Fruit fly (Drosophila melanogaster): Measurements from ENCODE around the gene CG44325.

CG44325 gene

DNA sequence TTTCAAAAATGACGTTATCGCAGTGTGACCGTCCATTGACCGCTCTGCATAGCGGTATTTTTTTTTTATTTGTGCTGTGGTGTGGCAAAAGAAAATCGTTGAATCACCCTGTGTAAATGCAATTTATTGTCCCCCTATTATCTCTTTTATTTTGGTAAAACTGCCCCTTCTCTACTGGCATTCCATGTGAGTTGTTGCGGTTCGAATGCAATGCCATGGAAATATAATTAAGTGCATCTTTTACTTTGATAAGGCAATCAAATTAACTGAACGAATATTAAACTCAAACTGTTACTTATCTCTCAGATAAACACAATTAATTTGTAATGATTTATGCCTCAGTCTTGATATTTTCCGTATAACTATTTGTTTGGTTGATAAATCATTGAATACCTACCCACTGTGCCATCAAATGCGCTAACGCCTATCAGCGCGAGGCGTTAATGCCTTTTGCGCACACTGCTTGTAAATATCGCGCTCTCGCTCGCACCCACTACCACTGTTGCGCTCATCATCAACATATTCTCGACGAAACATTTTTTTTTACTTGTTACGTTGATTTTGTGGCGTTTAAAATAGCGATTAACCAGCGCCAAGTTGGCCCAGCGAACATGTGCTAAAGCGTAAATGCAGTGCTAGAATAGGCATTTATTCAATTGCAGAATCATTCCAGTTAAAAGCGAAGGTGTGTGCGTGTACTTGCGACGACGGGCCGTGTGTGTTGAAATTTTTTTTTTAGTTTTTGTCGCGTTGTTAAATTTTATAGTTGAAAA, 31.0 kb upstream of the CG44325 start (continued):
- TF ChIP-seq phol (tag; optimal IDR thresholded peaks at IDR 0.05) (peak; percentile 72), az2 (GFP tag; optimal IDR thresholded peaks at IDR 0.05) (peak; percentile 49), nerfin-1 (tag; optimal IDR thresholded peaks at IDR 0.05) (peak; percentile 30), CG3726 (GFP tag; IDR thresholded peaks at IDR 0.05) (no peak), vvl (GFP tag; IDR thresholded peaks at IDR 0.05) (peak; percentile 57), cato (GFP tag; optimal IDR thresholded peaks at IDR 0.05; ENCODE audit: borderline replicate concordance) (peak; percentile 45), bcd (GFP tag; optimal IDR thresholded peaks at IDR 0.05) (peak; percentile 55), CG14441 (GFP tag; IDR thresholded peaks at IDR 0.05) (peak; percentile 52; the same call in 1 of the 2 replicates), Lim3 (GFP tag; IDR thresholded peaks at IDR 0.05) (no peak), CG13775 (GFP tag; optimal IDR thresholded peaks at IDR 0.05) (peak; percentile 67), CG15011 (GFP tag; optimal IDR thresholded peaks at IDR 0.05) (no peak), ap (GFP tag; IDR thresholded peaks at IDR 0.05) (no peak), CG18619 (GFP tag; optimal IDR thresholded peaks at IDR 0.05) (peak; percentile 48), fd102C (GFP tag; optimal IDR thresholded peaks at IDR 0.05) (no peak), CG32772 (GFP tag; IDR thresholded peaks at IDR 0.05) (no peak), PHDP (tag; optimal IDR thresholded peaks at IDR 0.05) (peak; percentile 32), CG17568 (GFP tag; optimal IDR thresholded peaks at IDR 0.05) (peak; percentile 21), hbn (GFP tag; IDR thresholded peaks at IDR 0.05; ENCODE audit: partially characterized antibody) (no peak), tx (GFP tag; optimal IDR thresholded peaks at IDR 0.05) (peak; percentile 53), CG8359 (GFP tag; optimal IDR thresholded peaks at IDR 0.05; ENCODE audit: borderline replicate concordance) (no peak), danr (GFP tag; IDR thresholded peaks at IDR 0.05) (peak; percentile 43; the same call in 1 of the 2 replicates), Jarid2 (GFP tag; optimal IDR thresholded peaks at IDR 0.05) (no peak), Hr78 (GFP tag; optimal IDR thresholded peaks at IDR 0.05) (no peak), CG4424 (GFP tag; optimal IDR thresholded peaks at IDR 0.05) (peak; percentile 66), CG32767 (GFP tag; IDR thresholded peaks at IDR 0.05) (no peak), D19B (GFP tag; optimal IDR thresholded peaks at IDR 0.05) (peak; percentile 28), CG13287 (GFP tag; IDR thresholded peaks at IDR 0.05; ENCODE audit: partially characterized antibody) (no peak), Sox100B (GFP tag; optimal IDR thresholded peaks at IDR 0.05) (peak; percentile 38), pum (GFP tag; optimal IDR thresholded peaks at IDR 0.05) (no peak), Fer3 (tag; optimal IDR thresholded peaks at IDR 0.05) (peak; percentile 18), chinmo (GFP tag; IDR thresholded peaks at IDR 0.05; ENCODE audit: partially characterized antibody) (no peak), CG11456 (GFP tag; IDR thresholded peaks at IDR 0.05) (no peak), gfzf (GFP tag; optimal IDR thresholded peaks at IDR 0.05) (peak; percentile 91), CG17186 (GFP tag; optimal IDR thresholded peaks at IDR 0.05) (peak; percentile 10), nau (GFP tag; optimal IDR thresholded peaks at IDR 0.05) (no peak), Tbp (GFP tag; optimal IDR thresholded peaks at IDR 0.05) (no peak), cad (GFP tag; optimal IDR thresholded peaks at IDR 0.05) (no peak), HHEX (GFP tag; optimal IDR thresholded peaks at IDR 0.05) (peak; percentile 13), sob (GFP tag; IDR thresholded peaks at IDR 0.05) (peak; percentile 38; the same call in 1 of the 2 replicates), ab (GFP tag; optimal IDR thresholded peaks at IDR 0.05) (no peak), jing (GFP tag; optimal IDR thresholded peaks at IDR 0.05) (peak; percentile 43), CG10274 (GFP tag; optimal IDR thresholded peaks at IDR 0.05) (no peak), Six4 (GFP tag; optimal IDR thresholded peaks at IDR 0.05) (peak; percentile 41), CG7556 (GFP tag; optimal IDR thresholded peaks at IDR 0.05) (peak; percentile 45), btn (GFP tag; optimal IDR thresholded peaks at IDR 0.05) (no peak), CG9817 (tag; optimal IDR thresholded peaks at IDR 0.05) (peak; percentile 38), tio (GFP tag; optimal IDR thresholded peaks at IDR 0.05) (peak; percentile 78), CG17829 (tag; optimal IDR thresholded peaks at IDR 0.05) (peak; percentile 48), Hr3 (GFP tag; optimal IDR thresholded peaks at IDR 0.05) (peak; percentile 51)

All from whole organism, embryonic.